Fruit fly (Drosophila melanogaster): ENCODE results near the gene Qsox4.
A peak's percentile ranks its signal among the peaks of the same experiment; 100 is the strongest.

Qsox4 gene

dm6 chr3R:23657357-23658318, 44.9 kb upstream of the Qsox4 start (continued):
- TF ChIP-seq Rx (GFP tag; IDR thresholded peaks at IDR 0.05) (no peak), ssp (GFP tag; IDR thresholded peaks at IDR 0.05) (no peak), Ravus (GFP tag; IDR thresholded peaks at IDR 0.05) (no peak), CG8388 (GFP tag; optimal IDR thresholded peaks at IDR 0.05) (peak; percentile 3), Dip2 (GFP tag; IDR thresholded peaks at IDR 0.05) (no peak), amos (GFP tag; IDR thresholded peaks at IDR 0.05; ENCODE audit: partially characterized antibody) (no peak), D19A (tag; optimal IDR thresholded peaks at IDR 0.05) (peak; percentile 12), Opbp (GFP tag; IDR thresholded peaks at IDR 0.05; ENCODE audit: partially characterized antibody) (no peak), Trl (optimal IDR thresholded peaks at IDR 0.05) (no peak), Trl (GFP tag; optimal IDR thresholded peaks at IDR 0.05) (peak; percentile 77), peb (GFP tag; IDR thresholded peaks at IDR 0.05) (no peak), CG8944 (GFP tag; optimal IDR thresholded peaks at IDR 0.05) (peak; percentile 46), pho (GFP tag; optimal IDR thresholded peaks at IDR 0.05) (no peak), Ets97D (GFP tag; optimal IDR thresholded peaks at IDR 0.05) (no peak), tna (GFP tag; IDR thresholded peaks at IDR 0.05; ENCODE audit: partially characterized antibody) (0 out of 2 replicates have a peak, but pooled peaks have one; percentile 23), CG11695 (GFP tag; IDR thresholded peaks at IDR 0.05) (peak; percentile 21; the same call in 2 of the 3 replicates), CG12659 (GFP tag; optimal IDR thresholded peaks at IDR 0.05) (peak; percentile 42), Oli (tag; optimal IDR thresholded peaks at IDR 0.05) (peak; percentile 31), Kr (GFP tag; optimal IDR thresholded peaks at IDR 0.05) (peak; percentile 97), Optix (GFP tag; IDR thresholded peaks at IDR 0.05) (peak; percentile 30; the same call in 1 of the 3 replicates), CG3281 (GFP tag; optimal IDR thresholded peaks at IDR 0.05) (peak; percentile 36), lbe (GFP tag; optimal IDR thresholded peaks at IDR 0.05) (no peak), sens (GFP tag) (peak; percentile 96), CG5245 (GFP tag; optimal IDR thresholded peaks at IDR 0.05) (peak; percentile 20), E2f1 (GFP tag; IDR thresholded peaks at IDR 0.05) (no peak), dimm (GFP tag; IDR thresholded peaks at IDR 0.05) (no peak), tgo (GFP tag; IDR thresholded peaks at IDR 0.05) (0 out of 3 replicates have a peak, but pooled peaks have one; percentile 19), run (tag; optimal IDR thresholded peaks at IDR 0.05) (peak; percentile 88), tup (GFP tag; optimal IDR thresholded peaks at IDR 0.05) (peak; percentile 47), Antp (GFP tag; optimal IDR thresholded peaks at IDR 0.05) (peak; percentile 9), repo (GFP tag; optimal IDR thresholded peaks at IDR 0.05) (peak; percentile 52), CG2129 (GFP tag; IDR thresholded peaks at IDR 0.05; ENCODE audit: partially characterized antibody) (no peak), Dbx (GFP tag; IDR thresholded peaks at IDR 0.05) (no peak), hkb (optimal IDR thresholded peaks at IDR 0.05) (no peak), hkb (GFP tag; IDR thresholded peaks at IDR 0.05) (0 out of 2 replicates have a peak, but pooled peaks have one; percentile 18), emc (GFP tag; optimal IDR thresholded peaks at IDR 0.05) (no peak), wek (GFP tag; optimal IDR thresholded peaks at IDR 0.05) (peak; percentile 64), kah (GFP tag; optimal IDR thresholded peaks at IDR 0.05) (peak; percentile 10), CG10979 (tag; optimal IDR thresholded peaks at IDR 0.05) (peak; percentile 92), Chrac-16 (GFP tag; optimal IDR thresholded peaks at IDR 0.05) (no peak), Hey (tag; optimal IDR thresholded peaks at IDR 0.05) (peak; percentile 61), br (optimal IDR thresholded peaks at IDR 0.05) (no peak), kni (GFP tag; optimal IDR thresholded peaks at IDR 0.05) (peak; percentile 90), p53 (GFP tag; optimal IDR thresholded peaks at IDR 0.05) (peak; percentile 53), CG13894 (tag; optimal IDR thresholded peaks at IDR 0.05) (no peak), fu2 (GFP tag; optimal IDR thresholded peaks at IDR 0.05) (no peak), CG4360 (GFP tag; IDR thresholded peaks at IDR 0.05) (peak; percentile 32; the same call in 1 of the 2 replicates), gsb (GFP tag; IDR thresholded peaks at IDR 0.05) (no peak), Hsf (GFP tag; optimal IDR thresholded peaks at IDR 0.05) (peak; percentile 37), gem (tag; optimal IDR thresholded peaks at IDR 0.05) (peak; percentile 69)

All from whole organism, embryonic.